Worm (Caenorhabditis elegans) whole organism, mixed stage, embryonic: ENCODE measurements around the gene nhr-186.
A peak's percentile ranks its signal among the peaks of the same experiment; 100 is the strongest.

Source experiments
- M03D4.4 ChIP-seq: sonication (generic microtip); optimal IDR thresholded peaks from 2 replicates; lab custom pipeline; 2017; ENCODE audit warnings: mild to moderate bottlenecking, missing genetic modification characterization, missing compliant biosample characterization
- bed-3 ChIP-seq: fragments of 200-800 bp; sonication (Bioruptor generic); optimal IDR thresholded peaks from 3 replicates; lab custom pipeline; 2018; ENCODE audit warnings: mild to moderate bottlenecking, missing genetic modification characterization, moderate library complexity, missing compliant biosample characterization
- blmp-1 ChIP-seq: fragments of 150-350 bp; optimal IDR thresholded peaks from 2 replicates; lab custom pipeline; 2014; ENCODE audit warnings: missing biosample characterization, missing genetic modification characterization
- ceh-39 ChIP-seq: fragments of 150-350 bp; optimal IDR thresholded peaks from 2 replicates; lab custom pipeline; 2014; ENCODE audit warnings: missing biosample characterization, missing genetic modification characterization
- ceh-43 ChIP-seq: fragments of 200-800 bp; sonication (Bioruptor generic); optimal IDR thresholded peaks from 2 replicates; lab custom pipeline; 2018; ENCODE audit warnings: mild to moderate bottlenecking, missing genetic modification characterization, moderate library complexity, missing compliant biosample characterization
- ceh-83 ChIP-seq: fragments of 200-800 bp; sonication (Bioruptor generic); optimal IDR thresholded peaks from 2 replicates; lab custom pipeline; 2018; ENCODE audit warnings: mild to moderate bottlenecking, missing genetic modification characterization, missing compliant biosample characterization
- ces-1 ChIP-seq: fragments of 150-350 bp; optimal IDR thresholded peaks from 2 replicates; lab custom pipeline; 2014; ENCODE audit warnings: missing biosample characterization, missing genetic modification reagents, missing genetic modification characterization
- drap-1 ChIP-seq: fragments of 200-800 bp; sonication (Bioruptor generic); optimal IDR thresholded peaks from 3 replicates; lab custom pipeline; 2018; ENCODE audit warnings: mild to moderate bottlenecking, missing genetic modification characterization, missing compliant biosample characterization
- elt-1 ChIP-seq: sonication (generic microtip); optimal IDR thresholded peaks from 2 replicates; lab custom pipeline; 2017; ENCODE audit warnings: missing genetic modification characterization, mild to moderate bottlenecking, missing compliant biosample characterization, antibody characterized with exemption, moderate library complexity, borderline replicate concordance; ENCODE audit not compliant: insufficient read depth
- elt-3 ChIP-seq: fragments of 150-350 bp; optimal IDR thresholded peaks from 2 replicates; lab custom pipeline; 2014; ENCODE audit warnings: missing biosample characterization, missing genetic modification characterization
- flh-1 ChIP-seq: fragments of 200-800 bp; sonication (Bioruptor generic); optimal IDR thresholded peaks from 2 replicates; lab custom pipeline; 2018; ENCODE audit warnings: mild to moderate bottlenecking, missing genetic modification characterization, moderate library complexity, missing compliant biosample characterization
- hlh-1 ChIP-seq: fragments of 150-350 bp; optimal IDR thresholded peaks from 2 replicates; lab custom pipeline; 2014; ENCODE audit warnings: missing biosample characterization, missing genetic modification reagents, missing genetic modification characterization
- lin-13 ChIP-seq: fragments of 150-350 bp; optimal IDR thresholded peaks from 2 replicates; lab custom pipeline; 2014; ENCODE audit warnings: missing biosample characterization, missing genetic modification characterization
- lin-32 ChIP-seq: fragments of 200-800 bp; sonication (Bioruptor generic); optimal IDR thresholded peaks from 2 replicates; lab custom pipeline; 2018; ENCODE audit warnings: mild to moderate bottlenecking, missing genetic modification characterization, missing compliant biosample characterization
- lsy-2 ChIP-seq: fragments of 150-350 bp; optimal IDR thresholded peaks from 2 replicates; lab custom pipeline; 2014; ENCODE audit warnings: missing biosample characterization, missing genetic modification characterization
- mep-1 ChIP-seq: fragments of 150-350 bp; optimal IDR thresholded peaks from 2 replicates; lab custom pipeline; 2017; ENCODE audit warnings: missing biosample characterization, missing genetic modification reagents, missing genetic modification characterization, inconsistent platforms
- mls-2 ChIP-seq: sonication (generic microtip); optimal IDR thresholded peaks from 2 replicates; lab custom pipeline; 2016; ENCODE audit warnings: mild to moderate bottlenecking, missing genetic modification characterization, moderate library complexity, missing compliant biosample characterization
- nhr-12 ChIP-seq: fragments of 150-350 bp; optimal IDR thresholded peaks from 2 replicates; lab custom pipeline; 2014; ENCODE audit warnings: missing biosample characterization, missing genetic modification characterization
- nhr-2 ChIP-seq: fragments of 150-350 bp; optimal IDR thresholded peaks from 2 replicates; lab custom pipeline; 2014; ENCODE audit warnings: missing biosample characterization, missing genetic modification characterization
- nhr-237 ChIP-seq: fragments of 150-350 bp; optimal IDR thresholded peaks from 2 replicates; lab custom pipeline; 2014; ENCODE audit warnings: missing biosample characterization, missing genetic modification characterization
- nhr-76 ChIP-seq: sonication (generic microtip); optimal IDR thresholded peaks from 2 replicates; lab custom pipeline; 2017; ENCODE audit warnings: missing biosample characterization, missing genetic modification characterization
- sem-2 ChIP-seq: fragments of 200-800 bp; sonication (Bioruptor generic); optimal IDR thresholded peaks from 2 replicates; lab custom pipeline; 2018; ENCODE audit warnings: mild to moderate bottlenecking, missing genetic modification characterization, missing compliant biosample characterization
- snpc-4 ChIP-seq: fragments of 150-350 bp; optimal IDR thresholded peaks from 2 replicates; lab custom pipeline; 2014; ENCODE audit warnings: missing biosample characterization, missing genetic modification characterization
- tbx-8 ChIP-seq: fragments of 200-800 bp; sonication (Bioruptor generic); optimal IDR thresholded peaks from 2 replicates; lab custom pipeline; 2018; ENCODE audit warnings: mild to moderate bottlenecking, missing genetic modification characterization, moderate library complexity, missing compliant biosample characterization
- unc-62 ChIP-seq: fragments of 150-350 bp; optimal IDR thresholded peaks from 2 replicates; lab custom pipeline; 2014; ENCODE audit warnings: missing biosample characterization, missing genetic modification reagents, missing genetic modification characterization
- zip-8 ChIP-seq: fragments of 150-350 bp; optimal IDR thresholded peaks from 2 replicates; lab custom pipeline; 2014; ENCODE audit warnings: missing biosample characterization, missing genetic modification characterization
- ztf-11 ChIP-seq: fragments of 150-350 bp; optimal IDR thresholded peaks from 2 replicates; lab custom pipeline; 2014; ENCODE audit warnings: missing biosample characterization, missing genetic modification characterization

The nhr-186 gene

DNA sequence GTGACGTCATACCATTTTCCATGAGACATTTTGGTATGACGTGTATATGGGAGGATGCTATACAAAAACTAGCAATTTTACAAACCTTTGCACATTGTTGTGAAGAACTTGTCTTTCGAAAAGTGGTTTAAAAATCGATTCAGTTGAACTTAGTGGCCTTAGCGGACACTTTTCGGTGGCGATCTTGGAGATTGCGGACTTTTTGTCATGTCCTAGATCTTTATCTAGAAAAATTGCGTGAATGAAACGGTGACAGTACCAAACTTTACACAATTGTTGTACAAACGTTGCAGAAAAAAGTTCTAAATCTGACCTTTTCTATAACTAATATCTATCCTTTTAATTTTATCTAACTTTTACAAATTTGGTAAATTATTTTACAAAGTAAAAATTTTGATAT, 10.5 kb upstream of the nhr-186 start:
- TF ChIP-seq elt-1 (tag; lab: Kevin White, UChicago) (peak; percentile 66), ztf-11 (tag; lab: Kevin White, UChicago) (no peak), zip-8 (tag; lab: Kevin White, UChicago) (peak; percentile 48)

- TF ChIP-seq ceh-83 (GFP tag; lab: Kevin White, UChicago) (no peak), ceh-39 (tag; lab: Kevin White, UChicago) (no peak), M03D4.4 (tag; lab: Kevin White, UChicago) (no peak), nhr-12 (tag; lab: Kevin White, UChicago) (no peak), nhr-2 (no peak), blmp-1 (tag; lab: Kevin White, UChicago) (no peak), sem-2 (GFP tag; lab: Kevin White, UChicago) (no peak), snpc-4 (tag; lab: Kevin White, UChicago) (no peak)
Measured at ce11 chrV:3862851-3863250, 8.1 kb upstream of the nhr-186 start, which contains the start of gene nhr-187. Gene nhr-187, minus strand, starts transcription at chrV:3862951.

ce11 chrV:3860123-3860522, 5.4 kb upstream of the nhr-186 start, which contains the start of gene nhr-189:
Gene nhr-189, minus strand, starts transcription at chrV:3860243.
- TF ChIP-seq drap-1 (GFP tag; lab: Kevin White, UChicago) (no peak), mep-1 (tag; lab: Kevin White, UChicago) (no peak), lin-32 (no peak), bed-3 (GFP tag; lab: Kevin White, UChicago) (no peak), nhr-2 (no peak), snpc-4 (tag; lab: Kevin White, UChicago) (no peak), lsy-2 (no peak), elt-3 (no peak), ces-1 (no peak), hlh-1 (no peak), elt-1 (tag; lab: Kevin White, UChicago) (no peak), mls-2 (tag; lab: Kevin White, UChicago) (no peak)

DNA sequence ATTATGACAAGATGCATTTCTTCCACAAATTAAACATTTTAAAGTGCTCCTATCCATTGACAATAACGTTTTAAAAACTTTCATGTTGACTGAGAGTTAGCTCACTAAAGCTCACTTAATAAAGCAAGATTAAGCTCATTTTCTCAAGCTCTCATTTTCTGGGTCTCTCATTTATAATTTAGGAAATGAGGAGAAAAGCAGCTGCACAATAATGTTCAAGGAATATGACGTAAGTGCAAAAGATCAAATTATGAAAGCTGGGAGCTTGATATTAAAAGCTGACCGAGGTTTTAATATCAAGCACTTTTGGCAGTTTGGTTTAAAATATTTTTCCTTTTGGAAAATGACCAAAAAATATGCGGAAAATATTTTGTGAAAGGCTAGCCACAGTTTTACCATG, 3.0 kb upstream of the nhr-186 start, which contains the start of gene nhr-188:
Gene nhr-188, minus strand, starts transcription at position 84 of the 400 bp plus-strand sequence.
- TF ChIP-seq unc-62 (no peak), ces-1 (peak; percentile 41)

DNA sequence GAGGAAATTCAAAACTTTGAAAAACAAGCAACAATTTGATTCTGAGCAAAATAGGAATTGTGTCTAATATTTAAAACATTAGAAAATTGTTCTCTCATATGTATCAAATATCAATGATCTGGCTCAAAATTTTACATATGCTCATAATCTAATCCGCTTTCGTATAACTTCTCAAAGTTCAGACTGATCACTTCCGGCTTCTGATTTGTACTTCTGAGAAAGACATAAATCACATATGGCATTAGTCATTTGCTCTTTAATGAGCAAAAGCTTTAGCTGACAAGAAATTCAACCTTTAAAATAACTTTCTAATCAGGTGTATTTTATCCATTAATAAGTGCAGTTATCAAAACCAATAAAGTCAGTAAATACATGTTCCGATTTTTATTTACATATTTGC, 1.2 kb upstream of the nhr-186 start:
- TF ChIP-seq bed-3 (GFP tag; lab: Kevin White, UChicago) (no peak), nhr-2 (no peak), nhr-76 (tag; lab: Kevin White, UChicago) (no peak), ceh-43 (no peak), mep-1 (tag; lab: Kevin White, UChicago) (no peak), elt-1 (tag; lab: Kevin White, UChicago) (no peak), ztf-11 (tag; lab: Kevin White, UChicago) (no peak), mls-2 (tag; lab: Kevin White, UChicago) (no peak), drap-1 (GFP tag; lab: Kevin White, UChicago) (no peak), hlh-1 (no peak), nhr-12 (tag; lab: Kevin White, UChicago) (no peak), nhr-237 (no peak), snpc-4 (tag; lab: Kevin White, UChicago) (no peak), flh-1 (GFP tag; lab: Kevin White, UChicago) (no peak), unc-62 (no peak), lin-32 (no peak), lin-13 (tag; lab: Kevin White, UChicago) (no peak)

DNA sequence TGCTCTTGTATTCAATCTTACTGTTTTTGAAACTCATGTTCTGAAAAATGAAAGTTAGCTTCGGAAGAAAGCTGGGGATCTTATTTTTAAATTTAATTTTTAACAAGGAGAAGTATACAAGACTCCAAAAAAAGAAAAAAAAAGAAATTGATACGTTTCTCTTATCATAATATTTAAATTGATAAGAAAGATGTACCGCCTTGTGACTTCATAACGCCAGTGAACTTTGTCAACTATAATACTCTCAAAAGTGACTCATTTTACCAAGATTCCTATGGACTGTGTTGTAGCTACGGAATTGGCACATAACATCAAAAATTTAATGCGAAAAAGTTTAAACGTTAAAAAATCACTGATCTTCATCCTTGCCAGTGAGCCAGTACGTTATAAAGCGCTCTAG, 3.0 kb downstream of the nhr-186 start:
- TF ChIP-seq snpc-4 (tag; lab: Kevin White, UChicago) (no peak), lin-32 (no peak), ceh-83 (GFP tag; lab: Kevin White, UChicago) (no peak), tbx-8 (GFP tag; lab: Kevin White, UChicago) (no peak), lin-13 (tag; lab: Kevin White, UChicago) (no peak)

DNA sequence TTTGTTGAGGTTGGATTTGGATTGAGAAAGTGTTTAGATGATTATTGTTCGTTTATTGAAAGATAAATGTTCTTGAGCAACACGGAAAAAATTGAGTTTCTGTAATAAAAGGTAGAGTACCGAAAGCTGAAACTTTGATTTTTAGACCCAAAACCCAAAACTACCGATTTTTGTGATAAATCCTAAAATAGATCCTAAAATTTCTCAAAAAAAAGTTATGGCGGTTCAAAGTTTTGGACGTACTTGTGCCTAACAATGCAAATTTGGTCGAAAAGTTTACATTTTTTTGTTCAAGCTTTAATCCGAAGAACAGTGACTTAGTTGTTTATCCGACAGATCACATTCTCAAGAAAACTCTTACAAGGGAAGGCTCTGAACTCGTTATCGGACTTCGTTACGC, 7.5 kb downstream of the nhr-186 start, which contains the start of gene nhr-185:
Gene nhr-185, minus strand, starts transcription at position 101 of the 400 bp plus-strand sequence.
- TF ChIP-seq M03D4.4 (tag; lab: Kevin White, UChicago) = no peak
- no peak for TF ChIP-seq elt-1 (tag; lab: Kevin White, UChicago)
